Worm (Caenorhabditis elegans): ENCODE measurements around the gene scl-9.

DNA sequence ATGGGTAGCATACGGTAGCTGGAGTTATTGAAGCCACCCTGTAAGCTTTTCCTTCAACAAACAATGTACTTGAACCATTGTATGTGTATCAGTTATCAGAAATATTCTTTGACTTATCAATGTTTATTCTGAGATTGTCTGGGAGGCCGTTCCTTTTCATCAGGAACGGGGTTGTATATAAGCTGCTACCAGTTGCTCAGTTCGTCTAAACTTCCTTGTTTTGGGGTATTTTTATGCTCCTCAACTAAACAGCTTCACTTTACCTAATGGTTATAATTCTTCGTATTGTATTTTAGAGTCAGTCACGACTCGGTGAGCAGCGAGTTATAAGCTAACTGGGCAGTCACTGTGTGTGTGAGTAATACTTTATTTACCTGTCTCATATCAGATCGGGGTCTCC is 38.7 kb downstream of the scl-9 start:
- TF ChIP-seq ceh-100 (GFP tag; IDR thresholded peaks at IDR 0.05) (no peak), Y53G8AR.9 (GFP tag; conservative IDR thresholded peaks at IDR 0.05) (no peak), sptf-2 (GFP tag; optimal IDR thresholded peaks at IDR 0.05) (no peak), D2030.7 (GFP tag; IDR thresholded peaks at IDR 0.05) (no peak)

All from whole organism, young adult.